Fruit fly (Drosophila melanogaster) whole organism, embryonic: ENCODE measurements around the gene CG14174.

Experiments used
- Ada2b ChIP-seq: fragments of 200-800 bp; sonication (Bioruptor generic); IDR thresholded peaks from 2 replicates; pipeline ENCODE4 v1.3.6; 2022; ENCODE audit warnings: missing biosample characterization, missing genetic modification characterization
- Blimp-1 ChIP-seq: fragments of 200-800 bp; sonication (Bioruptor generic); optimal IDR thresholded peaks from 3 replicates; lab custom pipeline; 2018; ENCODE audit warnings: missing biosample characterization, missing genetic modification characterization, mild to moderate bottlenecking, moderate library complexity, missing genetic modification reagents
- CG10366 ChIP-seq: fragments of 200-800 bp; sonication (Bioruptor generic); IDR thresholded peaks from 2 replicates; pipeline ENCODE4 v1.3.6; 2022; ENCODE audit warnings: missing biosample characterization, missing genetic modification characterization
- CG10462 ChIP-seq: fragments of 200-800 bp; sonication (Bioruptor generic); optimal IDR thresholded peaks from 2 replicates; lab custom pipeline; 2016; ENCODE audit warnings: missing biosample characterization, missing genetic modification characterization
- CG14441 ChIP-seq: fragments of 200-800 bp; sonication (Bioruptor generic); IDR thresholded peaks from 2 replicates; pipeline ENCODE4 v1.3.6; 2022; ENCODE audit warnings: missing biosample characterization, missing genetic modification characterization
- CG18599 ChIP-seq: fragments of 200-800 bp; sonication (Bioruptor generic); optimal IDR thresholded peaks from 3 replicates; lab custom pipeline; 2017; ENCODE audit warnings: missing biosample characterization, missing genetic modification characterization, mild to moderate bottlenecking, moderate library complexity, missing genetic modification reagents
- CG2116 ChIP-seq: fragments of 200-800 bp; sonication (Bioruptor generic); optimal IDR thresholded peaks from 3 replicates; lab custom pipeline; 2018; ENCODE audit warnings: missing biosample characterization, mild to moderate bottlenecking, missing genetic modification characterization
- CG2712 ChIP-seq: fragments of 200-800 bp; optimal IDR thresholded peaks from 3 replicates; lab custom pipeline; 2019; ENCODE audit warnings: missing biosample characterization, mild to moderate bottlenecking, missing genetic modification characterization, moderate library complexity
- CG32532 ChIP-seq: fragments of 200-800 bp; sonication (Bioruptor generic); IDR thresholded peaks from 2 replicates; pipeline ENCODE4 v1.3.6; 2022; ENCODE audit warnings: missing biosample characterization, missing genetic modification characterization
- CG3281 ChIP-seq: fragments of 200-800 bp; sonication (Bioruptor generic); optimal IDR thresholded peaks from 3 replicates; lab custom pipeline; 2017; ENCODE audit warnings: missing biosample characterization, mild to moderate bottlenecking, missing genetic modification characterization
- CG6689 ChIP-seq: fragments of 200-800 bp; sonication (Bioruptor generic); IDR thresholded peaks from 2 replicates; pipeline ENCODE4 v1.3.6; 2022; ENCODE audit warnings: missing biosample characterization, missing genetic modification characterization
- CG8478 ChIP-seq: fragments of >200 bp; optimal IDR thresholded peaks from 2 replicates; lab custom pipeline; 2018
- E2f1 ChIP-seq: fragments of 200-800 bp; sonication (Bioruptor generic); IDR thresholded peaks from 2 replicates; pipeline ENCODE4 v1.3.6; 2022; ENCODE audit warnings: missing biosample characterization, missing genetic modification characterization
- Hmr ChIP-seq: fragments of 200-800 bp; sonication (Bioruptor generic); optimal IDR thresholded peaks from 3 replicates; lab custom pipeline; 2017; ENCODE audit warnings: mild to moderate bottlenecking, missing biosample characterization, missing genetic modification reagents, missing genetic modification characterization
- Kr ChIP-seq: fragments of 200-800 bp; sonication (Bioruptor generic); optimal IDR thresholded peaks from 2 replicates; lab custom pipeline; 2017; ENCODE audit warnings: missing biosample characterization, mild to moderate bottlenecking, missing genetic modification characterization
- Med ChIP-seq: fragments of 200-800 bp; sonication (Bioruptor generic); peaks from one replicate; lab custom pipeline; 2016; ENCODE audit warnings: missing biosample characterization, missing genetic modification characterization, mild to moderate bottlenecking, inconsistent platforms, moderate library complexity
- Mes4 ChIP-seq: fragments of 200-800 bp; sonication (Bioruptor generic); optimal IDR thresholded peaks from 2 replicates; lab custom pipeline; 2016; ENCODE audit warnings: missing biosample characterization, missing genetic modification characterization
- NK7.1 ChIP-seq: fragments of 200-800 bp; sonication (Bioruptor generic); optimal IDR thresholded peaks from 3 replicates; lab custom pipeline; 2016; ENCODE audit warnings: missing biosample characterization, missing genetic modification characterization
- PHDP ChIP-seq: fragments of 200-800 bp; sonication (Bioruptor generic); optimal IDR thresholded peaks from 3 replicates; lab custom pipeline; 2018; ENCODE audit warnings: missing biosample characterization, mild to moderate bottlenecking, missing genetic modification characterization, moderate library complexity
- Taf1 ChIP-seq: fragments of 200-800 bp; sonication (Bioruptor generic); IDR thresholded peaks from 2 replicates; pipeline ENCODE4 v1.3.6; 2022; ENCODE audit warnings: missing biosample characterization, missing genetic modification characterization
- Tbp ChIP-seq: fragments of >200 bp; optimal IDR thresholded peaks from 2 replicates; lab custom pipeline; 2018; ENCODE audit warnings: missing biosample characterization, missing genetic modification characterization
- Trl ChIP-seq, 3 experiments: fragments of >200 bp in 2 of 3; fragments of 200-800 bp in 1 of 3; sonication (Bioruptor generic) in 1 of 3; optimal IDR thresholded peaks; 2 replicates in 1 of 3; 3 replicates in 2 of 3; lab custom pipeline; 2016 to 2017; ENCODE audit warnings: missing biosample characterization in 1 of 3, missing genetic modification characterization in 1 of 3
- Xrp1 ChIP-seq: fragments of 200-800 bp; sonication (Bioruptor generic); IDR thresholded peaks from 2 replicates; pipeline ENCODE4 v1.3.6; 2022; ENCODE audit warnings: missing biosample characterization, missing genetic modification characterization
- ac ChIP-seq: fragments of 200-800 bp; sonication (Bioruptor generic); optimal IDR thresholded peaks from 3 replicates; lab custom pipeline; 2017; ENCODE audit warnings: missing biosample characterization, mild to moderate bottlenecking, missing genetic modification characterization
- ap ChIP-seq: fragments of 200-800 bp; sonication (Bioruptor generic); IDR thresholded peaks from 2 replicates; pipeline ENCODE4 v1.3.6; 2022; ENCODE audit warnings: missing biosample characterization, missing genetic modification characterization
- bsh ChIP-seq, 2 experiments: fragments of 200-800 bp; sonication (Bioruptor generic); optimal IDR thresholded peaks; 2 replicates each; lab custom pipeline; 2017 to 2018; ENCODE audit warnings: mild to moderate bottlenecking in 2 of 2, missing biosample characterization in 2 of 2, missing genetic modification characterization in 2 of 2, moderate library complexity in 1 of 2
- cg ChIP-seq: fragments of 200-800 bp; sonication (Bioruptor generic); optimal IDR thresholded peaks from 3 replicates; lab custom pipeline; 2019; ENCODE audit warnings: missing biosample characterization, mild to moderate bottlenecking, missing genetic modification characterization, moderate library complexity
- hkb ChIP-seq, 2 experiments: fragments of 200-800 bp in 1 of 2; fragments of >200 bp in 1 of 2; sonication (Bioruptor generic) in 1 of 2; IDR thresholded peaks in 1 of 2; optimal IDR thresholded peaks in 1 of 2; 2 replicates each; pipeline versions ENCODE4 v1.3.6 to Lab custom; 2017 to 2022; ENCODE audit warnings: missing biosample characterization in 1 of 2, missing genetic modification characterization in 1 of 2
- lmd ChIP-seq: fragments of 200-800 bp; sonication (Bioruptor generic); IDR thresholded peaks from 2 replicates; pipeline ENCODE4 v1.3.6; 2022; ENCODE audit warnings: missing biosample characterization, missing genetic modification characterization
- mld ChIP-seq: fragments of 200-800 bp; sonication (Bioruptor generic); IDR thresholded peaks from 3 replicates; pipeline ENCODE4 v1.3.6; 2022; ENCODE audit warnings: missing biosample characterization, missing genetic modification characterization; ENCODE audit not compliant: partially characterized antibody
- onecut ChIP-seq: fragments of 200-800 bp; sonication (Bioruptor generic); IDR thresholded peaks from 2 replicates; pipeline ENCODE4 v1.3.6; 2022; ENCODE audit warnings: missing biosample characterization, missing genetic modification characterization
- otp ChIP-seq: fragments of 200-800 bp; sonication (Bioruptor generic); IDR thresholded peaks from 3 replicates; pipeline ENCODE4, ENCODE4 v1.3.6; 2022; ENCODE audit warnings: missing biosample characterization, missing genetic modification characterization
- pita ChIP-seq: fragments of 200-800 bp; sonication (Bioruptor generic); optimal IDR thresholded peaks from 2 replicates; lab custom pipeline; 2017; ENCODE audit warnings: missing biosample characterization, mild to moderate bottlenecking, missing genetic modification characterization
- repo ChIP-seq: fragments of 200-800 bp; sonication (Bioruptor generic); optimal IDR thresholded peaks from 2 replicates; lab custom pipeline; 2016; ENCODE audit warnings: missing biosample characterization, missing genetic modification characterization
- ro ChIP-seq: fragments of 200-800 bp; sonication (Bioruptor generic); IDR thresholded peaks from 2 replicates; pipeline ENCODE4 v1.3.6; 2022; ENCODE audit warnings: missing biosample characterization, missing genetic modification characterization
- sens ChIP-seq: fragments of 200-800 bp; sonication (Bioruptor generic); peaks from one replicate; lab custom pipeline; 2016; ENCODE audit warnings: missing biosample characterization, missing genetic modification characterization
- slbo ChIP-seq: fragments of 200-800 bp; sonication (Bioruptor generic); IDR thresholded peaks from 2 replicates; pipeline ENCODE4 v1.3.6; 2022; ENCODE audit warnings: missing biosample characterization, missing genetic modification characterization
- vnd ChIP-seq: fragments of 200-800 bp; sonication (Bioruptor generic); IDR thresholded peaks from 3 replicates; pipeline ENCODE4 v1.3.6; 2022; ENCODE audit warnings: missing biosample characterization, missing genetic modification characterization; ENCODE audit not compliant: partially characterized antibody
- vvl ChIP-seq: fragments of 200-800 bp; sonication (Bioruptor generic); IDR thresholded peaks from 2 replicates; pipeline ENCODE4 v1.3.6; 2022; ENCODE audit warnings: missing biosample characterization, missing genetic modification characterization
- zfh1 ChIP-seq: fragments of 200-800 bp; sonication (Bioruptor generic); IDR thresholded peaks from 3 replicates; pipeline ENCODE4 v1.3.6; 2022; ENCODE audit warnings: missing biosample characterization, missing genetic modification characterization

Gene CG14174

dm6 chr3L:9693552-9694133 lies 25.5 kb upstream of the CG14174 start (continued):
- TF ChIP-seq bsh (GFP tag; optimal IDR thresholded peaks at IDR 0.05; lab: Kevin White, UChicago) (peak in 1 of 2 experiments; percentile 31), Ada2b (GFP tag; lab: Robert Waterston, UW) (0 out of 2 replicates have a peak, but pooled peaks have one; percentile 28), CG8478 (peak; percentile 76), PHDP (tag; lab: Kevin White, UChicago) (peak; percentile 4), CG10366 (GFP tag; lab: Robert Waterston, UW) (peak; percentile 37; the same call in 1 of the 2 replicates), CG2116 (no peak), ap (GFP tag; lab: Robert Waterston, UW) (0 out of 2 replicates have a peak, but pooled peaks have one; percentile 26), vnd (GFP tag; lab: Robert Waterston, UW) (no peak), Hmr (peak; percentile 19), NK7.1 (GFP tag; lab: Kevin White, UChicago) (no peak), slbo (peak; percentile 38; the same call in 1 of the 2 replicates), CG18599 (GFP tag; lab: Kevin White, UChicago) (peak; percentile 28), ac (no peak), CG14441 (0 out of 2 replicates have a peak, but pooled peaks have one; percentile 19), Mes4 (GFP tag; lab: Kevin White, UChicago) (no peak), Taf1 (GFP tag; lab: Robert Waterston, UW) (0 out of 2 replicates have a peak, but pooled peaks have one; percentile 35), CG6689 (GFP tag; lab: Robert Waterston, UW) (peak; percentile 39; the same call in 1 of the 2 replicates), vvl (GFP tag; lab: Robert Waterston, UW) (peak; percentile 24; the same call in 1 of the 2 replicates), Trl (optimal IDR thresholded peaks at IDR 0.05; lab: Kevin White, UChicago) (peak in 1 of 2 experiments; percentile 2), Trl (GFP tag; optimal IDR thresholded peaks at IDR 0.05; lab: Kevin White, UChicago) (no peak), CG2712 (peak; percentile 7), otp (GFP tag; lab: Robert Waterston, UW) (peak; percentile 33; the same call in 1 of the 3 replicates), Xrp1 (GFP tag; lab: Robert Waterston, UW) (peak; percentile 56; the same call in 1 of the 2 replicates), CG10462 (GFP tag; lab: Kevin White, UChicago) (no peak), Blimp-1 (peak; percentile 3), sens (GFP tag; lab: Kevin White, UChicago) (peak; percentile 71), onecut (peak; percentile 31; the same call in 1 of the 2 replicates), repo (GFP tag; lab: Kevin White, UChicago) (no peak), CG32532 (GFP tag; lab: Robert Waterston, UW) (peak; percentile 60; the same call in 1 of the 2 replicates), ro (GFP tag; lab: Robert Waterston, UW) (no peak), E2f1 (peak; percentile 27; the same call in 1 of the 2 replicates), hkb (optimal IDR thresholded peaks at IDR 0.05; lab: Kevin White, UChicago) (no peak), hkb (GFP tag; IDR thresholded peaks at IDR 0.05; lab: Robert Waterston, UW) (peak; percentile 58), cg (peak; percentile 76), Tbp (no peak), lmd (GFP tag; lab: Robert Waterston, UW) (0 out of 2 replicates have a peak, but pooled peaks have one; percentile 25), pita (no peak), zfh1 (GFP tag; lab: Robert Waterston, UW) (0 out of 3 replicates have a peak, but pooled peaks have one; percentile 50), mld (GFP tag; lab: Robert Waterston, UW) (0 out of 3 replicates have a peak, but pooled peaks have one; percentile 12), Kr (GFP tag; lab: Kevin White, UChicago) (no peak), CG3281 (no peak), Med (GFP tag; lab: Kevin White, UChicago) (peak; percentile 60)
